Fruit fly (Drosophila melanogaster) Kc167 (cell line): Measurements from ENCODE around the gene Eip63E.

Experiments
- Myc ChIP-seq: fragments of >200 bp; optimal IDR thresholded peaks from 2 replicates; lab custom pipeline; 2017; ENCODE audit warnings: missing external identifiers
- Sin3A ChIP-seq: fragments of >200 bp; optimal IDR thresholded peaks from 2 replicates; lab custom pipeline; 2018; ENCODE audit warnings: missing external identifiers
- h ChIP-seq: fragments of >200 bp; optimal IDR thresholded peaks from 3 replicates; lab custom pipeline; 2018; ENCODE audit warnings: missing external identifiers
- insv ChIP-seq: fragments of >200 bp; optimal IDR thresholded peaks from 3 replicates; lab custom pipeline; 2018; ENCODE audit warnings: missing external identifiers
- psq ChIP-seq: fragments of >200 bp; optimal IDR thresholded peaks from 2 replicates; lab custom pipeline; 2017; ENCODE audit warnings: missing external identifiers

DNA sequence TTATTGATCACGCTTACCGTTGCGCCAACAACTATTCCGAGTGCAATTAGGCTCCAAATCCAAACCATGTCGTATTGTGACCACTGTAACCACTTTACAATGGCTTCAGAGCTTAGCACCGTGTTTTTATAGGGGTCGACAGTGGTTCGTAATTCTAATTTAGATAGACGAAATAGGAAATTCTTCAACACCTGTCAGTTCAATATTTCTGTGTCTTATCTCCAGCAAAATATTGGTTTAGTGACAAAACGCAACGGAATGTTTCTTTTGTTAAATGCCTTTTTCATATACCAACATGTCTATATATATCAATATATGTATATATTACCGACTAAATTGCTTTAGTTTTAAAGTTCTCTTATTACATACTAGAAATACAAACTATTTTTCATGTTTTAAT is 31.0 kb upstream of the Eip63E start, which contains the start of gene CG43074:
- TF ChIP-seq insv (lab: Kevin White, UChicago) (no peak), Sin3A (no peak), psq (no peak), Myc (lab: Kevin White, UChicago) (no peak), h (no peak)
